Fruit fly (Drosophila melanogaster): ENCODE measurements around the gene CG45428.

DNA sequence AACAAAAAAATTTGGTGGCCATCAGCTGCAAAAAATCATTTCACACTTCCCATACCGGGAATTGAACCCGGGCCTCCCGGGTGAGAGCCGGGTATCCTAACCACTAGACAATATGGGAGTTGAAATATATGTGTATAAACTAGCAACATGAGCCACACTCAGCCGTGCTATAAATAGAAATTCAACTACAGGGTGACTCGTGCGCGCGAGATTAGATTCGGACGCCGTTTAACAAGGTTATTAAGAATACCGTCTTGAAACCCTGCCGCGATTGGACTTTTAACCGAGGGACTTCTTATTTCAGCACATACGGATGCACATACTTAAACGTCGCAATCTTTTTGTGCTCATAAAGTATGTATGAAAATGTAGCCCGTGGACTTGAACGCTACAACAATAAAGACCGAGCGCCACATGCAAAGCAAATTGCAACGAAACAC lies 10.8 kb upstream of the CG45428 start:
- TF ChIP-seq usp (GFP tag; optimal IDR thresholded peaks at IDR 0.05): no peak
- no peak for TF ChIP-seq Dll (optimal IDR thresholded peaks at IDR 0.05)
- no peak for TF ChIP-seq pan (optimal IDR thresholded peaks at IDR 0.05)
- no peak for TF ChIP-seq psq (optimal IDR thresholded peaks at IDR 0.05)
- TF ChIP-seq CG8478 (optimal IDR thresholded peaks at IDR 0.05): no peak
- TF ChIP-seq EcR (GFP tag; optimal IDR thresholded peaks at IDR 0.05): no peak
